Worm (Caenorhabditis elegans) whole organism, L3 larva: ENCODE measurements around the gene C29A12.1.

Experiments
- aly-2 ChIP-seq: fragments of 150-350 bp; optimal IDR thresholded peaks from 2 replicates; lab custom pipeline; 2014; ENCODE audit warnings: missing biosample characterization, missing genetic modification characterization
- ceh-28 ChIP-seq: fragments of 150-350 bp; optimal IDR thresholded peaks from 2 replicates; lab custom pipeline; 2014; ENCODE audit warnings: missing biosample characterization, missing genetic modification reagents, missing genetic modification characterization
- daf-12 ChIP-seq: fragments of 150-350 bp; optimal IDR thresholded peaks from 2 replicates; lab custom pipeline; 2014; ENCODE audit warnings: missing biosample characterization, missing genetic modification reagents, missing genetic modification characterization
- egl-27 ChIP-seq: sonication (generic microtip); optimal IDR thresholded peaks from 4 replicates; lab custom pipeline; 2017; ENCODE audit warnings: missing biosample characterization, missing genetic modification reagents, missing genetic modification characterization
- elt-1 ChIP-seq: fragments of 150-350 bp; optimal IDR thresholded peaks from 2 replicates; lab custom pipeline; 2014; ENCODE audit warnings: missing biosample characterization, missing genetic modification characterization
- elt-2 ChIP-seq: sonication (generic microtip); optimal IDR thresholded peaks from 2 replicates; lab custom pipeline; 2016; ENCODE audit warnings: missing genetic modification reagents, mild to moderate bottlenecking, missing genetic modification characterization, missing compliant biosample characterization
- fkh-10 ChIP-seq: sonication (generic microtip); optimal IDR thresholded peaks from 2 replicates; lab custom pipeline; 2017; ENCODE audit warnings: missing biosample characterization, missing genetic modification reagents, missing genetic modification characterization
- fkh-2 ChIP-seq: fragments of 150-350 bp; optimal IDR thresholded peaks from 2 replicates; lab custom pipeline; 2014; ENCODE audit warnings: missing biosample characterization, missing genetic modification reagents, missing genetic modification characterization
- fos-1 ChIP-seq: fragments of 150-350 bp; optimal IDR thresholded peaks from 2 replicates; lab custom pipeline; 2014; ENCODE audit warnings: missing biosample characterization, missing genetic modification characterization
- hmg-11 ChIP-seq: sonication (generic microtip); optimal IDR thresholded peaks from 2 replicates; lab custom pipeline; 2016; ENCODE audit warnings: missing genetic modification characterization, missing compliant biosample characterization
- jun-1 ChIP-seq: fragments of 150-350 bp; optimal IDR thresholded peaks from 2 replicates; lab custom pipeline; 2014; ENCODE audit warnings: missing biosample characterization, missing genetic modification reagents, missing genetic modification characterization
- lin-15B ChIP-seq: fragments of 150-350 bp; optimal IDR thresholded peaks from 2 replicates; lab custom pipeline; 2014; ENCODE audit warnings: missing biosample characterization, missing genetic modification characterization
- lin-39 ChIP-seq: fragments of 150-350 bp; optimal IDR thresholded peaks from 2 replicates; lab custom pipeline; 2018; ENCODE audit warnings: missing biosample characterization, missing genetic modification reagents, missing genetic modification characterization
- lsy-12 ChIP-seq: sonication (generic microtip); optimal IDR thresholded peaks from 2 replicates; lab custom pipeline; 2016; ENCODE audit warnings: mild to moderate bottlenecking, missing genetic modification characterization, missing compliant biosample characterization
- nfya-1 ChIP-seq: sonication (generic microtip); optimal IDR thresholded peaks from 2 replicates; lab custom pipeline; 2017; ENCODE audit warnings: missing genetic modification characterization, mild to moderate bottlenecking, missing compliant biosample characterization, antibody characterized with exemption, moderate library complexity; ENCODE audit not compliant: insufficient read depth
- nhr-11 ChIP-seq: fragments of 150-350 bp; optimal IDR thresholded peaks from 2 replicates; lab custom pipeline; 2014; ENCODE audit warnings: missing biosample characterization, missing genetic modification characterization
- nhr-12 ChIP-seq: fragments of 150-350 bp; optimal IDR thresholded peaks from 2 replicates; lab custom pipeline; 2014; ENCODE audit warnings: missing biosample characterization, missing genetic modification characterization
- nhr-23 ChIP-seq: fragments of 150-350 bp; optimal IDR thresholded peaks from 2 replicates; lab custom pipeline; 2014; ENCODE audit warnings: missing biosample characterization, missing genetic modification reagents, missing genetic modification characterization
- nhr-237 ChIP-seq: fragments of 150-350 bp; optimal IDR thresholded peaks from 2 replicates; lab custom pipeline; 2014; ENCODE audit warnings: missing biosample characterization, missing genetic modification characterization
- nhr-25 ChIP-seq: sonication (generic microtip); optimal IDR thresholded peaks from 2 replicates; lab custom pipeline; 2017; ENCODE audit warnings: missing biosample characterization, missing genetic modification characterization
- nhr-28 ChIP-seq: fragments of 150-350 bp; optimal IDR thresholded peaks from 2 replicates; lab custom pipeline; 2014; ENCODE audit warnings: missing biosample characterization, missing genetic modification characterization
- nhr-43 ChIP-seq: sonication (generic microtip); optimal IDR thresholded peaks from 2 replicates; lab custom pipeline; 2016; ENCODE audit warnings: mild to moderate bottlenecking, missing genetic modification characterization, missing compliant biosample characterization; ENCODE audit not compliant: poor library complexity, severe bottlenecking
- nhr-67 ChIP-seq: fragments of 150-350 bp; optimal IDR thresholded peaks from 2 replicates; lab custom pipeline; 2014; ENCODE audit warnings: missing biosample characterization, missing genetic modification characterization
- nhr-76 ChIP-seq: fragments of 150-350 bp; sonication (generic microtip); optimal IDR thresholded peaks from 5 replicates; lab custom pipeline; 2014; ENCODE audit warnings: missing biosample characterization, missing genetic modification characterization
- nhr-77 ChIP-seq: fragments of 150-350 bp; optimal IDR thresholded peaks from 2 replicates; lab custom pipeline; 2014; ENCODE audit warnings: missing biosample characterization, missing genetic modification characterization
- pha-4 ChIP-seq: fragments of 150-350 bp; optimal IDR thresholded peaks from 2 replicates; lab custom pipeline; 2014; ENCODE audit warnings: missing biosample characterization, missing genetic modification reagents, missing genetic modification characterization
- sea-2 ChIP-seq: fragments of 150-350 bp; sonication (generic microtip); optimal IDR thresholded peaks from 4 replicates; lab custom pipeline; 2014; ENCODE audit warnings: missing biosample characterization, missing genetic modification reagents, missing genetic modification characterization
- skn-1 ChIP-seq: fragments of 150-350 bp; optimal IDR thresholded peaks from 2 replicates; lab custom pipeline; 2014; ENCODE audit warnings: missing biosample characterization, missing genetic modification characterization
- snpc-4 ChIP-seq: fragments of 150-350 bp; optimal IDR thresholded peaks from 2 replicates; lab custom pipeline; 2014; ENCODE audit warnings: missing biosample characterization, missing genetic modification characterization
- tbx-2 ChIP-seq: sonication (generic microtip); optimal IDR thresholded peaks from 2 replicates; lab custom pipeline; 2016; ENCODE audit warnings: mild to moderate bottlenecking, missing genetic modification characterization, missing compliant biosample characterization
- unc-39 ChIP-seq: sonication (generic microtip); optimal IDR thresholded peaks from 4 replicates; lab custom pipeline; 2017; ENCODE audit warnings: missing biosample characterization, missing genetic modification characterization
- unc-62 ChIP-seq: fragments of 150-350 bp; sonication (generic microtip); optimal IDR thresholded peaks from 4 replicates; lab custom pipeline; 2014; ENCODE audit warnings: missing biosample characterization, missing genetic modification reagents, missing genetic modification characterization
- zag-1 ChIP-seq: fragments of 150-350 bp; optimal IDR thresholded peaks from 2 replicates; lab custom pipeline; 2014; ENCODE audit warnings: missing biosample characterization, missing genetic modification characterization
- ztf-11 ChIP-seq: fragments of 150-350 bp; optimal IDR thresholded peaks from 2 replicates; lab custom pipeline; 2014; ENCODE audit warnings: missing biosample characterization, missing genetic modification characterization
- ztf-4 ChIP-seq: fragments of 150-350 bp; optimal IDR thresholded peaks from 2 replicates; lab custom pipeline; 2014; ENCODE audit warnings: missing biosample characterization, missing genetic modification characterization

C29A12.1 gene

DNA sequence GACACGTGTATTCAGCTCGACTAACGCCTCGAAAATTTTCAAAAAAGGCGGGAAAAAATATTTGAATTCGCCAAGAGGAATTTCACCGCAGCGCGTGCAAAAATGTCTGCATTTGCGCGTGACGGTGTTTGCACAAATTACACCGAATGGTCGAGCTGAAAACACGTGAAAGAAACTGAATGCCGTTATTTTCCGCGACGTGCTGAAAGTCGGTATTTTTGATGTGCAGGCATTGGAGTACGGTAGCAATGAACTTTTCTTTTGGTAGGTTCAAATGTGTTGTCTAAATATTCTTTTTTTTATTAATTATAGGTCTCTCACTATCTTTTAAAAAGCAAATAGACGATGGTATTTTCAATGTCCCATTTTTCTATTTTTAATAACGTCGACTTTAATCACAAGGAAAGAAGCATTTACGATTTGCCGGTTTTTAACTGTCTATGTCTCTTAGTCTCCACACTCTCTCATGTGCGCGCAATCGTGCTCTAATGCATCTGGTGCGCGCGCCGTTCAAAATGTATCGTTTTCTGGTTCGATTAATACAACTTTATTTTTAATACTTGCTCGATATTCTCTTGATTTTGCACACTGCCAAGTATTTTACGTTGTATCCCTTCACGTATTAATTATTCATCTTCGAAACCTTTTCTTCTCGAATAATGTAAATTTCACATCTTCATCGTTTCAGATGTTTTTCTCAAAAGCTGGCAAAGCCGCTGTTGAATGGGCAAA lies at the start of gene C29A12.1, which contains the start of gene lig-1:
Gene C29A12.1, minus strand, starts transcription at position 63 of the 732 bp plus-strand sequence.
Gene lig-1, plus strand, starts transcription at position 682 of the 732 bp plus-strand sequence.
- TF ChIP-seq ztf-11 (tag; lab: Kevin White, UChicago) (no peak), tbx-2 (no peak), ceh-28 (tag; lab: Kevin White, UChicago) (no peak), elt-1 (no peak), nfya-1 (tag; lab: Kevin White, UChicago) (peak; percentile 36), nhr-25 (tag; lab: Kevin White, UChicago) (peak; percentile 34), elt-2 (peak; percentile 4), lin-15B (tag; lab: Kevin White, UChicago) (peak; percentile 44)

DNA sequence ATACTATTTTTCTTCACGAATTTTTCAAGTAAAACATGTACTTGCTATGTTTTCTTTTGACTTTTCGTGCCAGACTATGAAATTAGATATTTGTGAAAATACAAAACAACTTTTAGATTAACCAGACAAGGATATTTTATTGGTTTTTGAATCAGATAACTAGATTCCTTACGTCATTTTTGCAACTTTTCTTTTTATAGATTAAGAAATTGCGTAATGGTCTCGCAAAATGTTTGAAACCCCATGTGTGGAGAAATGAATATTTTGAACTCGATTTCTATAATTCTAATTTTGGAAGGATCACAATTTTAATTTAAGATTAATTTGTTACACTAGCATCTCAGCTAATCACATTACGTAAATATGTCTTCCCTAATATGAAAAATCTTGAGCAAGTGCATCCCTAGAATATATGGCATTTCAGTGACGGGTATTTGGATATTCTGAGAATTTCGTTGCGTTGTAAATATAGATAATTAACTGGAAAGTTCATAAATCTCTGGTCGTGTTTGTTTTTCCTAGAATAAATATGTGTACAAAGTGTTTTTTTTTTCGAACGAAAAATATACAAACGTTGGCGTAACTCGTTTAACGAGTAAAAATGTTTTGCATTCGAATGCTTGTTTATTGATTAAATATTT lies 49.3 kb upstream of the C29A12.1 start:
- TF ChIP-seq lsy-12 (tag; lab: Kevin White, UChicago) (no peak), nhr-11 (no peak), fkh-2 (tag; lab: Kevin White, UChicago) (no peak), nhr-237 (tag; lab: Kevin White, UChicago) (no peak), jun-1 (tag; lab: Kevin White, UChicago) (no peak), elt-1 (no peak)

DNA sequence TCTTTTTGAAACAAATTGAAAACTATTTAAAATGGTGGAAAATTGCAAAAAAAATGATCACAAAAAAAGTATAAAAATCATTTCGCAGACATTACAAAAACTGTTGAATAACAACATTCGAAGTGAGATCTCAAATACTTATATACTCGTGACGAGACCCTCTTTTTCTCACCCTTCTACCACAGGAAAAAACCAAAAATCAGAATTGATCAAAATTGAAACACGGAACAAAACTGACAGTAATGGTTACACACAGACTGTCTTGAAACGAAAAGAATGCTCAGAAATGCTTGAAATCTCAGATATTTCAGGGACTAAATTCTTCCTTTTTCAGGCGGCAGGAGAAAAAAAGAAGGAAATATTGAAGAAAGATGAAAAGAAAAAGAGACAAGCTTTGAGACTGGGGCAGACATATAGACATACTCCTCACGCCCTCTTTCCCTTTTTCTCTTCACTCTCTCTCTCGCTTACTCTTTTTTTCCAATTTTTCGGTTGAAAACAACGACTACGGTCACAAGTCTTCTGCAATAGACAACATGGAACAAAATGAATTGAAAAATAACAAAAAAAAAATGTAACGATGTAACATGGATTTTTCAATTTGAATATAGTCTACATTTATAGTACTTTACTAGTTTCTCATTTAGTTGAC lies 48.5 kb upstream of the C29A12.1 start:
- TF ChIP-seq nhr-11 (no peak), sea-2 (GFP tag; lab: Kevin White, UChicago) (no peak), unc-39 (no peak), nhr-67 (no peak), aly-2 (no peak), zag-1 (no peak), hmg-11 (tag; lab: Kevin White, UChicago) (peak; percentile 4), snpc-4 (tag; lab: Kevin White, UChicago) (peak; percentile 17), nhr-12 (no peak), ztf-4 (tag; lab: Kevin White, UChicago) (no peak), elt-2 (peak; percentile 10), egl-27 (tag; lab: Kevin White, UChicago) (no peak), nhr-23 (no peak), elt-1 (no peak), nhr-25 (tag; lab: Kevin White, UChicago) (no peak), fkh-2 (tag; lab: Kevin White, UChicago) (no peak), skn-1 (tag; lab: Kevin White, UChicago) (no peak), nfya-1 (tag; lab: Kevin White, UChicago) (peak; percentile 54), unc-62 (GFP tag; lab: Kevin White, UChicago) (no peak), nhr-43 (no peak), nhr-77 (tag; lab: Kevin White, UChicago) (no peak), pha-4 (tag; lab: Kevin White, UChicago) (peak; percentile 51), fkh-10 (no peak), daf-12 (tag; lab: Kevin White, UChicago) (no peak)

DNA sequence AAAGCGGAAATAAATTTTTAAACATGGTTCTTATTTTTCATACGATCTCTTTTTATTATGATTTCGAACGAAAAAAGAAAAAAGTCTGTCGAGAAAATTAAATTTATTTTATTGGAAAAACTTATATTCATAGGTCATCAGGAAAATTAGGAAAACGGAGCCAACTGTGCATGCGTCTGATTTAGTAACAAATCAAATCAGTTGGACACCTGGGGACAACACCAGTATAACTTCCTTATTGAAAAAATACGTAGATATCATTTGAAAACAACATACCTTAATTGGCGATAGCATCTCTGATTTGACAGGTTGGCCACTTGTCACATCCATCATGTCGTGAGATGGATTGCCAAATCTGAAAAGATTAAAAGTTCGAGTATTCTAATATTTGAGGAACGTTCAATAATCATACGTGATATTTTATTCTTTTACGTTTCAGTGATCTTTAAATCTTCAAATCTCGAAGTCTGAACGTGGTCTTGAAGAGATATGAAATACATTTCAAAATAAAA lies 47.3 kb upstream of the C29A12.1 start:
- no peak for TF ChIP-seq fos-1 (tag; lab: Kevin White, UChicago)
- TF ChIP-seq nhr-12: no peak
- no peak for TF ChIP-seq nhr-76 (tag; lab: Kevin White, UChicago)
- peak; percentile 69 for TF ChIP-seq unc-62 (GFP tag; lab: Kevin White, UChicago)
- no peak for TF ChIP-seq ceh-28 (tag; lab: Kevin White, UChicago)
- TF ChIP-seq lsy-12 (tag; lab: Kevin White, UChicago): no peak
- no peak for TF ChIP-seq nhr-67
- TF ChIP-seq lin-39 (tag; lab: Kevin White, UChicago): no peak
- no peak for TF ChIP-seq hmg-11 (tag; lab: Kevin White, UChicago)
- TF ChIP-seq elt-1: peak; percentile 65
- TF ChIP-seq nhr-25 (tag; lab: Kevin White, UChicago): peak; percentile 20
- TF ChIP-seq nhr-28 (tag; lab: Kevin White, UChicago): no peak
- TF ChIP-seq nhr-43: no peak
